Worm (Caenorhabditis elegans): Measurements from ENCODE around the gene cyld-1.

The cyld-1 gene

ce11 chrIII:9867780-9868503, 42.5 kb downstream of the cyld-1 start, which contains the start of gene dhhc-4 (continued):
- TF ChIP-seq ceh-14 (tag; optimal IDR thresholded peaks at IDR 0.05): peak; percentile 74
- no peak for TF ChIP-seq K02D7.2 (tag; optimal IDR thresholded peaks at IDR 0.05)
- TF ChIP-seq pha-4 (tag; optimal IDR thresholded peaks at IDR 0.05): no peak
- no peak for TF ChIP-seq sdc-2 (tag; optimal IDR thresholded peaks at IDR 0.05)
- TF ChIP-seq syd-9 (tag; optimal IDR thresholded peaks at IDR 0.05): no peak
- TF ChIP-seq odd-2 (tag; optimal IDR thresholded peaks at IDR 0.05): no peak
- TF ChIP-seq ceh-18 (tag; optimal IDR thresholded peaks at IDR 0.05): no peak
- TF ChIP-seq pax-1 (tag; optimal IDR thresholded peaks at IDR 0.05): no peak
- TF ChIP-seq eyg-1 (tag; optimal IDR thresholded peaks at IDR 0.05): no peak
- TF ChIP-seq ceh-2 (tag; optimal IDR thresholded peaks at IDR 0.05): peak; percentile 91
- TF ChIP-seq ceh-45 (GFP tag; IDR thresholded peaks at IDR 0.05): no peak
- no peak for TF ChIP-seq npax-4 (tag; optimal IDR thresholded peaks at IDR 0.05)
- no peak for TF ChIP-seq lin-11 (tag; optimal IDR thresholded peaks at IDR 0.05)
- no peak for TF ChIP-seq che-1 (tag; optimal IDR thresholded peaks at IDR 0.05)
- no peak for TF ChIP-seq nhr-232 (tag; optimal IDR thresholded peaks at IDR 0.05)
- no peak for TF ChIP-seq pag-3 (tag; optimal IDR thresholded peaks at IDR 0.05; ENCODE audit: borderline replicate concordance)
- TF ChIP-seq gmeb-2 (tag; optimal IDR thresholded peaks at IDR 0.05): peak; percentile 8
- TF ChIP-seq mec-3 (tag; optimal IDR thresholded peaks at IDR 0.05; ENCODE audit: borderline replicate concordance): no peak
- no peak for TF ChIP-seq nhr-11 (tag; optimal IDR thresholded peaks at IDR 0.05)
- TF ChIP-seq fkh-6 (tag; optimal IDR thresholded peaks at IDR 0.05): no peak
- TF ChIP-seq dmd-4 (tag; optimal IDR thresholded peaks at IDR 0.05; ENCODE audit: borderline replicate concordance): no peak
- peak; percentile 90 for TF ChIP-seq ceh-31 (tag; optimal IDR thresholded peaks at IDR 0.05)
- TF ChIP-seq pqm-1 (tag; optimal IDR thresholded peaks at IDR 0.05): no peak
- TF ChIP-seq ahr-1 (tag; optimal IDR thresholded peaks at IDR 0.05): peak; percentile 6
- no peak for TF ChIP-seq F13H6.1 (tag; optimal IDR thresholded peaks at IDR 0.05)
- peak; percentile 23 for TF ChIP-seq fax-1 (tag; optimal IDR thresholded peaks at IDR 0.05)
- peak; percentile 13 for TF ChIP-seq hlh-6 (tag; optimal IDR thresholded peaks at IDR 0.05)
- TF ChIP-seq unc-3 (GFP tag; conservative IDR thresholded peaks at IDR 0.05): no peak
- TF ChIP-seq unc-3 (tag; optimal IDR thresholded peaks at IDR 0.05): no peak
- no peak for TF ChIP-seq hlh-15 (tag; optimal IDR thresholded peaks at IDR 0.05)
- TF ChIP-seq ceh-19 (GFP tag; optimal IDR thresholded peaks at IDR 0.05): no peak
- peak; percentile 11 for TF ChIP-seq pha-2 (tag; optimal IDR thresholded peaks at IDR 0.05)
- no peak for TF ChIP-seq Y22D7AL.16 (tag; optimal IDR thresholded peaks at IDR 0.05)
- TF ChIP-seq pat-9 (tag; optimal IDR thresholded peaks at IDR 0.05): no peak
- TF ChIP-seq ceh-9 (tag; optimal IDR thresholded peaks at IDR 0.05): no peak
- TF ChIP-seq ref-2 (tag; optimal IDR thresholded peaks at IDR 0.05): peak; percentile 9
- no peak for TF ChIP-seq ceh-24 (tag; optimal IDR thresholded peaks at IDR 0.05)
- peak; percentile 79 for TF ChIP-seq elt-2 (tag; optimal IDR thresholded peaks at IDR 0.05)
- TF ChIP-seq ceh-6 (GFP tag; optimal IDR thresholded peaks at IDR 0.05): no peak
- no peak for TF ChIP-seq lim-6 (tag; optimal IDR thresholded peaks at IDR 0.05)
- peak; percentile 19 for TF ChIP-seq ceh-34 (tag; optimal IDR thresholded peaks at IDR 0.05)
- no peak for TF ChIP-seq sox-4 (tag; optimal IDR thresholded peaks at IDR 0.05)
- no peak for TF ChIP-seq ztf-16 (tag; optimal IDR thresholded peaks at IDR 0.05)
- no peak for TF ChIP-seq T23F11.4 (GFP tag; optimal IDR thresholded peaks at IDR 0.05)
- peak; percentile 70 for TF ChIP-seq zip-5 (tag; optimal IDR thresholded peaks at IDR 0.05)
- no peak for TF ChIP-seq hlh-30 (tag; optimal IDR thresholded peaks at IDR 0.05; ENCODE audit: insufficient read depth)
- TF ChIP-seq unc-42 (tag; optimal IDR thresholded peaks at IDR 0.05): no peak
